Fruit fly (Drosophila melanogaster) whole organism, embryonic: ENCODE data around the gene CG14655.

Source experiments
- Abd-B ChIP-seq: fragments of 200-800 bp; sonication (Bioruptor generic); optimal IDR thresholded peaks from 2 replicates; lab custom pipeline; 2018; ENCODE audit warnings: missing biosample characterization, mild to moderate bottlenecking, missing genetic modification characterization, moderate library complexity
- Ada2b ChIP-seq: fragments of 200-800 bp; sonication (Bioruptor generic); IDR thresholded peaks from 2 replicates; pipeline ENCODE4 v1.3.6; 2022; ENCODE audit warnings: missing biosample characterization, missing genetic modification characterization
- Atf3 ChIP-seq: fragments of 200-800 bp; sonication (Bioruptor generic); optimal IDR thresholded peaks from 3 replicates; lab custom pipeline; 2016; ENCODE audit warnings: missing biosample characterization, missing genetic modification characterization
- CG10209 ChIP-seq: fragments of 200-800 bp; sonication (Bioruptor generic); optimal IDR thresholded peaks from 3 replicates; lab custom pipeline; 2017; ENCODE audit warnings: missing biosample characterization, mild to moderate bottlenecking, missing genetic modification characterization, missing genetic modification reagents
- CG15479 ChIP-seq: fragments of 200-800 bp; sonication (Bioruptor generic); optimal IDR thresholded peaks from 3 replicates; lab custom pipeline; 2019; ENCODE audit warnings: missing biosample characterization, mild to moderate bottlenecking, missing genetic modification characterization, moderate library complexity
- CG17829 ChIP-seq: fragments of 200-800 bp; optimal IDR thresholded peaks from 2 replicates; lab custom pipeline; 2019; ENCODE audit warnings: missing biosample characterization, mild to moderate bottlenecking, missing genetic modification characterization, moderate library complexity
- CG18262 ChIP-seq: fragments of 200-800 bp; optimal IDR thresholded peaks from 3 replicates; lab custom pipeline; 2019; ENCODE audit warnings: missing biosample characterization, mild to moderate bottlenecking, missing genetic modification characterization, moderate library complexity
- CG1832 ChIP-seq: fragments of 200-800 bp; sonication (Bioruptor generic); optimal IDR thresholded peaks from 2 replicates; lab custom pipeline; 2017; ENCODE audit warnings: missing biosample characterization, mild to moderate bottlenecking, missing genetic modification characterization, inconsistent platforms
- CG2120 ChIP-seq: fragments of 200-800 bp; sonication (Bioruptor generic); optimal IDR thresholded peaks from 3 replicates; lab custom pipeline; 2016; ENCODE audit warnings: missing biosample characterization, missing genetic modification characterization
- CG4360 ChIP-seq: fragments of 200-800 bp; sonication (Bioruptor generic); IDR thresholded peaks from 2 replicates; pipeline ENCODE4 v1.3.6; 2022; ENCODE audit warnings: missing biosample characterization, missing genetic modification characterization
- CG6272 ChIP-seq: fragments of 200-800 bp; sonication (Bioruptor generic); IDR thresholded peaks from 2 replicates; pipeline ENCODE4 v1.3.6; 2022; ENCODE audit warnings: missing biosample characterization, missing genetic modification characterization
- CG6683 ChIP-seq: fragments of 200-800 bp; sonication (Bioruptor generic); optimal IDR thresholded peaks from 2 replicates; lab custom pipeline; 2017; ENCODE audit warnings: missing biosample characterization, mild to moderate bottlenecking, missing genetic modification characterization, missing genetic modification reagents
- CG6813 ChIP-seq: fragments of 200-800 bp; sonication (Bioruptor generic); optimal IDR thresholded peaks from 2 replicates; lab custom pipeline; 2017; ENCODE audit warnings: missing biosample characterization, missing genetic modification characterization, mild to moderate bottlenecking, moderate library complexity, missing genetic modification reagents
- CG6854 ChIP-seq: fragments of 200-800 bp; sonication (Bioruptor generic); optimal IDR thresholded peaks from 3 replicates; lab custom pipeline; 2017; ENCODE audit warnings: missing biosample characterization, mild to moderate bottlenecking, missing genetic modification characterization
- CG7357 ChIP-seq: fragments of 200-800 bp; sonication (Bioruptor generic); IDR thresholded peaks from 3 replicates; pipeline ENCODE4 v1.3.6; 2022; ENCODE audit warnings: missing biosample characterization, missing genetic modification characterization
- CG7987 ChIP-seq: fragments of 200-800 bp; sonication (Bioruptor generic); optimal IDR thresholded peaks from 2 replicates; lab custom pipeline; 2018; ENCODE audit warnings: missing biosample characterization, mild to moderate bottlenecking, missing genetic modification characterization, moderate library complexity
- CG8089 ChIP-seq: fragments of 200-800 bp; sonication (Bioruptor generic); optimal IDR thresholded peaks from 3 replicates; lab custom pipeline; 2016; ENCODE audit warnings: missing biosample characterization, missing genetic modification characterization
- CG8388 ChIP-seq: fragments of 200-800 bp; sonication (Bioruptor generic); optimal IDR thresholded peaks from 2 replicates; lab custom pipeline; 2019; ENCODE audit warnings: missing biosample characterization, mild to moderate bottlenecking, missing genetic modification characterization, moderate library complexity
- CG8478 ChIP-seq: fragments of >200 bp; optimal IDR thresholded peaks from 2 replicates; lab custom pipeline; 2018
- CG8765 ChIP-seq: fragments of 200-800 bp; sonication (Bioruptor generic); IDR thresholded peaks from 2 replicates; pipeline ENCODE4 v1.3.6; 2022; ENCODE audit warnings: missing biosample characterization, missing genetic modification characterization
- CG9727 ChIP-seq: fragments of 200-800 bp; sonication (Bioruptor generic); optimal IDR thresholded peaks from 3 replicates; lab custom pipeline; 2017; ENCODE audit warnings: missing biosample characterization, mild to moderate bottlenecking, missing genetic modification characterization
- Dad ChIP-seq: fragments of 200-800 bp; sonication (Bioruptor generic); optimal IDR thresholded peaks from 3 replicates; lab custom pipeline; 2016; ENCODE audit warnings: missing biosample characterization, missing genetic modification characterization
- Dek ChIP-seq: fragments of 200-800 bp; sonication (Bioruptor generic); optimal IDR thresholded peaks from 3 replicates; lab custom pipeline; 2019; ENCODE audit warnings: missing biosample characterization, mild to moderate bottlenecking, missing genetic modification characterization, moderate library complexity
- Dip3 ChIP-seq: fragments of 200-800 bp; sonication (Bioruptor generic); optimal IDR thresholded peaks from 3 replicates; lab custom pipeline; 2016; ENCODE audit warnings: missing biosample characterization, missing genetic modification characterization
- Ets97D ChIP-seq: fragments of 200-800 bp; sonication (Bioruptor generic); optimal IDR thresholded peaks from 3 replicates; lab custom pipeline; 2016; ENCODE audit warnings: missing biosample characterization, missing genetic modification characterization
- Gsc ChIP-seq: fragments of 200-800 bp; sonication (Bioruptor generic); IDR thresholded peaks from 2 replicates; pipeline ENCODE4 v1.3.6; 2022; ENCODE audit warnings: missing biosample characterization, missing genetic modification characterization
- HLH4C ChIP-seq: fragments of 200-800 bp; sonication (Bioruptor generic); IDR thresholded peaks from 3 replicates; pipeline ENCODE4 v1.3.6; 2022; ENCODE audit warnings: missing biosample characterization, missing genetic modification characterization; ENCODE audit not compliant: partially characterized antibody
- HLH54F ChIP-seq: fragments of 200-800 bp; sonication (Bioruptor generic); optimal IDR thresholded peaks from 3 replicates; lab custom pipeline; 2016; ENCODE audit warnings: missing biosample characterization, missing genetic modification characterization
- Max ChIP-seq: fragments of 200-800 bp; sonication (Bioruptor generic); optimal IDR thresholded peaks from 2 replicates; lab custom pipeline; 2016; ENCODE audit warnings: missing biosample characterization, mild to moderate bottlenecking, missing genetic modification characterization
- Poxn ChIP-seq: fragments of 200-800 bp; sonication (Bioruptor generic); IDR thresholded peaks from 2 replicates; pipeline ENCODE4 v1.3.6; 2022; ENCODE audit warnings: missing biosample characterization, missing genetic modification characterization
- Ptx1 ChIP-seq: fragments of 200-800 bp; sonication (Bioruptor generic); IDR thresholded peaks from 2 replicates; pipeline ENCODE4 v1.3.6; 2022; ENCODE audit warnings: missing biosample characterization, missing genetic modification characterization
- Ssrp ChIP-seq: fragments of 200-800 bp; sonication (Bioruptor generic); optimal IDR thresholded peaks from 2 replicates; lab custom pipeline; 2018; ENCODE audit warnings: missing biosample characterization, mild to moderate bottlenecking, missing genetic modification characterization, moderate library complexity
- Xbp1 ChIP-seq: fragments of 200-800 bp; sonication (Bioruptor generic); optimal IDR thresholded peaks from 3 replicates; lab custom pipeline; 2016; ENCODE audit warnings: missing biosample characterization, mild to moderate bottlenecking, missing genetic modification characterization
- amos ChIP-seq: fragments of 200-800 bp; sonication (Bioruptor generic); IDR thresholded peaks from 2 replicates; pipeline ENCODE4 v1.3.6; 2022; ENCODE audit warnings: missing biosample characterization, missing genetic modification characterization; ENCODE audit not compliant: partially characterized antibody
- ato ChIP-seq: fragments of 200-800 bp; sonication (Bioruptor generic); IDR thresholded peaks from 2 replicates; pipeline ENCODE4 v1.3.6; 2022; ENCODE audit warnings: missing biosample characterization, missing genetic modification characterization; ENCODE audit not compliant: partially characterized antibody
- chinmo ChIP-seq: fragments of 200-800 bp; sonication (Bioruptor generic); IDR thresholded peaks from 4 replicates; pipeline ENCODE4 v1.3.6; 2022; ENCODE audit warnings: missing biosample characterization, missing genetic modification characterization; ENCODE audit not compliant: partially characterized antibody
- crp ChIP-seq, 2 experiments: fragments of 200-800 bp; sonication (Bioruptor generic); optimal IDR thresholded peaks; 2 replicates in 1 of 2; 3 replicates in 1 of 2; lab custom pipeline; 2017; ENCODE audit warnings: missing biosample characterization in 2 of 2, missing genetic modification characterization in 2 of 2, mild to moderate bottlenecking in 1 of 2, moderate library complexity in 1 of 2
- danr ChIP-seq: fragments of 200-800 bp; sonication (Bioruptor generic); IDR thresholded peaks from 2 replicates; pipeline ENCODE4 v1.3.6; 2022; ENCODE audit warnings: missing biosample characterization, missing genetic modification characterization
- dm ChIP-seq: fragments of 200-800 bp; sonication (Bioruptor generic); optimal IDR thresholded peaks from 3 replicates; lab custom pipeline; 2016; ENCODE audit warnings: missing biosample characterization, missing genetic modification characterization
- gce ChIP-seq: fragments of 200-800 bp; sonication (Bioruptor generic); IDR thresholded peaks from 3 replicates; pipeline ENCODE4 v1.3.6; 2022; ENCODE audit warnings: missing biosample characterization, missing genetic modification characterization
- grn ChIP-seq: fragments of 200-800 bp; sonication (Bioruptor generic); optimal IDR thresholded peaks from 3 replicates; lab custom pipeline; 2017; ENCODE audit warnings: missing biosample characterization, missing genetic modification characterization
- her ChIP-seq: fragments of 200-800 bp; sonication (Bioruptor generic); optimal IDR thresholded peaks from 2 replicates; lab custom pipeline; 2016; ENCODE audit warnings: missing biosample characterization, missing genetic modification characterization
- lov ChIP-seq, 2 experiments: fragments of 200-800 bp in 1 of 2; fragments of >200 bp in 1 of 2; sonication (Bioruptor generic) in 1 of 2; IDR thresholded peaks in 1 of 2; optimal IDR thresholded peaks in 1 of 2; 2 replicates in 1 of 2; 3 replicates in 1 of 2; pipeline versions ENCODE4 v1.3.6 to Lab custom; 2017 to 2022; ENCODE audit warnings: missing biosample characterization in 1 of 2, missing genetic modification characterization in 1 of 2
- mam ChIP-seq: fragments of 200-800 bp; sonication (Bioruptor generic); optimal IDR thresholded peaks from 3 replicates; lab custom pipeline; 2016; ENCODE audit warnings: missing biosample characterization, missing genetic modification characterization
- pum ChIP-seq: fragments of 200-800 bp; sonication (Bioruptor generic); optimal IDR thresholded peaks from 2 replicates; lab custom pipeline; 2016; ENCODE audit warnings: missing biosample characterization, missing genetic modification characterization
- slbo ChIP-seq: fragments of 200-800 bp; sonication (Bioruptor generic); IDR thresholded peaks from 2 replicates; pipeline ENCODE4 v1.3.6; 2022; ENCODE audit warnings: missing biosample characterization, missing genetic modification characterization
- sob ChIP-seq: fragments of 200-800 bp; sonication (Bioruptor generic); IDR thresholded peaks from 2 replicates; pipeline ENCODE4 v1.3.6; 2022; ENCODE audit warnings: missing biosample characterization, missing genetic modification characterization
- ttk ChIP-seq: fragments of 200-800 bp; sonication (Bioruptor generic); IDR thresholded peaks from 2 replicates; pipeline ENCODE4 v2.1.2; 2022; ENCODE audit warnings: missing biosample characterization, missing genetic modification characterization
- vvl ChIP-seq: fragments of 200-800 bp; sonication (Bioruptor generic); IDR thresholded peaks from 2 replicates; pipeline ENCODE4 v1.3.6; 2022; ENCODE audit warnings: missing biosample characterization, missing genetic modification characterization
- zfh2 ChIP-seq: fragments of 200-800 bp; sonication (Bioruptor generic); optimal IDR thresholded peaks from 2 replicates; lab custom pipeline; 2016; ENCODE audit warnings: missing biosample characterization, missing genetic modification characterization

CG14655 gene

DNA sequence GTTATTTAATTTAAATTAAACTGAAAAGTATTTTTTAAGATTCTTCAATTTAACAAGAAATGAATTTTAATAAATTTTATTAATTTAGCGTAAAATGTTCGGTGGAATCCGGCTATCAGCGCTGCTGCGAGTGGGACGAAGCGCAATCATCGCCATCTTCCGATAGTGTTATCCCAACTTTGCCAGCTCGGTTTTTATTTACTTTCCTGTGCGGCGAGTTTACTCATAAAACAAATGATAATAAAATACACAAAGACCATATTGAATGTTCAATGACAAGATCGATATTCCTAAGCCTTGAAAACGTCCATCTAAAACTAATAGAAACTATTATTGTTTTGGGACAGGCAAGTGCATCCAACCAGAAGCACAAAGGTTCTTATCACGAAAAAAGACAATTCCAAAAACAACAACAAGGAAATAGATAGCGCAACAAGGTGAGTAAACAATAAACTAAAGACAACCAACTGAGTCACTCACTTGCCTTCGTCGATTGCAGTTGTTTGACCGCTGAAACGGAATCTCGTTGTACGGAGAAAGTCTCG, 33.1 kb upstream of the CG14655 start (continued):
- TF ChIP-seq Max (peak; percentile 18), zfh2 (GFP tag; lab: Kevin White, UChicago) (peak; percentile 48), Ets97D (GFP tag; lab: Kevin White, UChicago) (peak; percentile 80), CG18262 (tag; lab: Kevin White, UChicago) (peak; percentile 68), amos (GFP tag; lab: Robert Waterston, UW) (peak; percentile 80), Ssrp (tag; lab: Kevin White, UChicago) (peak; percentile 22), vvl (GFP tag; lab: Robert Waterston, UW) (peak; percentile 68), gce (GFP tag; lab: Robert Waterston, UW) (peak; percentile 68; the same call in 1 of the 3 replicates), CG6854 (GFP tag; lab: Kevin White, UChicago) (peak; percentile 68), CG6272 (peak; percentile 69; the same call in 1 of the 2 replicates), Abd-B (GFP tag; lab: Kevin White, UChicago) (no peak), slbo (GFP tag; lab: Robert Waterston, UW) (peak; percentile 81), CG17829 (tag; lab: Kevin White, UChicago) (peak; percentile 41), Xbp1 (GFP tag; lab: Kevin White, UChicago) (peak; percentile 1), CG8388 (peak; percentile 38), CG10209 (GFP tag; lab: Kevin White, UChicago) (peak; percentile 73), ato (GFP tag; lab: Robert Waterston, UW) (0 out of 2 replicates have a peak, but pooled peaks have one; percentile 48), chinmo (GFP tag; lab: Robert Waterston, UW) (0 out of 4 replicates have a peak, but pooled peaks have one; percentile 66), ttk (no peak), CG4360 (GFP tag; lab: Robert Waterston, UW) (peak; percentile 71), Ada2b (peak; percentile 22; the same call in 1 of the 2 replicates), HLH54F (GFP tag; lab: Kevin White, UChicago) (peak; percentile 12), Atf3 (GFP tag; lab: Kevin White, UChicago) (no peak), grn (GFP tag; lab: Kevin White, UChicago) (peak; percentile 51), CG7357 (GFP tag; lab: Robert Waterston, UW) (peak; percentile 99), CG8478 (lab: Kevin White, UChicago) (no peak), CG8089 (peak; percentile 55), Poxn (GFP tag; lab: Robert Waterston, UW) (no peak), CG15479 (peak; percentile 82), Dad (peak; percentile 5), her (GFP tag; lab: Kevin White, UChicago) (peak; percentile 40), CG2120 (peak; percentile 68), Gsc (GFP tag; lab: Robert Waterston, UW) (no peak), Dip3 (GFP tag; lab: Kevin White, UChicago) (no peak), danr (GFP tag; lab: Robert Waterston, UW) (no peak), CG7987 (peak; percentile 82), CG9727 (GFP tag; lab: Kevin White, UChicago) (peak; percentile 67), CG8765 (no peak), dm (peak; percentile 5), CG6683 (peak; percentile 18), CG6813 (GFP tag; lab: Kevin White, UChicago) (peak; percentile 87), lov (optimal IDR thresholded peaks at IDR 0.05; lab: Kevin White, UChicago) (no peak), lov (GFP tag; IDR thresholded peaks at IDR 0.05; lab: Robert Waterston, UW) (peak; percentile 69; the same call in 1 of the 3 replicates), HLH4C (GFP tag; lab: Robert Waterston, UW) (peak; percentile 55), Dek (tag; lab: Kevin White, UChicago) (no peak), CG1832 (no peak), crp (GFP tag; optimal IDR thresholded peaks at IDR 0.05; lab: Kevin White, UChicago) (peak in 1 of 2 experiments; percentile 11), mam (GFP tag; lab: Kevin White, UChicago) (no peak), Ptx1 (GFP tag; lab: Robert Waterston, UW) (peak; percentile 71), sob (GFP tag; lab: Robert Waterston, UW) (peak; percentile 69), pum (GFP tag; lab: Kevin White, UChicago) (no peak)
